Worm (Caenorhabditis elegans) whole organism, midembryonic: ENCODE measurements around the gene rsf-1.

Experiments used
- klf-2 ChIP-seq: fragments of 200-800 bp; sonication (Bioruptor generic); conservative IDR thresholded peaks from 2 replicates; pipeline ENCODE4 v1.3.6; 2022; ENCODE audit warnings: missing genetic modification reagents, missing genetic modification characterization, missing compliant biosample characterization
- tab-1 ChIP-seq: fragments of 200-800 bp; sonication (Bioruptor generic); IDR thresholded peaks from 2 replicates; pipeline ENCODE4 v1.3.6; 2022; ENCODE audit warnings: missing genetic modification characterization, missing compliant biosample characterization

DNA sequence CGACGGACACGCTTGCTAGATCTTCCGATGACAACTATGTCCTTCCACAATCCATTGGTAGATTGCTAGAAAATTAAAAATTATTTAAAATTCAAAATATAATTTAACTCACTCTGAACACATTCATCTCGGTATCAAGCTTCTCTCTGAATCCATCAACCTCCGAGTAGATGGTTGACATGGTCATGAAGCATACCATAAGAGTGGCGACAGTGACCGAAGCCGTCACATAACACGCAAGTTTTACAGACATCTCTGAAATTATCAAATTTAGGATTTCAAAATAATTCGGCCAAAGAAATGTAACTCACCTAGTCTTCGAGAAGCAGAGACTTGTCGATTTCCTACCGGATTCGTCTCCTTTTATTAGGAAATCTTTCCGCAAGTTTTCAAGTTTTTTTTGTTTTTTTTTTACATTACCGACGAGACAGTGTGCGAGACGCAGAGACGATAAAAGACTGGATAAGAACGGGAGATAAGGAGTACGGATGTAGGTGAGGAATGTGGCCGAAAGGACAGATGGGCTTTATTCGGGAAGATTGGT is 31.4 kb downstream of the rsf-1 start, which contains the start of gene sqt-1:
- TF ChIP-seq klf-2: no peak
- no peak for TF ChIP-seq tab-1
